Worm (Caenorhabditis elegans): ENCODE measurements around the gene F26H11.4.

ce11 chrII:14406117-14406935 is 2.1 kb upstream of the F26H11.4 start:
- TF ChIP-seq nhr-77 (tag; optimal IDR thresholded peaks at IDR 0.05): no peak
- TF ChIP-seq nhr-21 (tag; optimal IDR thresholded peaks at IDR 0.05): no peak
- no peak for TF ChIP-seq snpc-4 (tag; optimal IDR thresholded peaks at IDR 0.05)
